Fruit fly (Drosophila melanogaster): ENCODE results near the gene Pus10.

Gene Pus10

DNA sequence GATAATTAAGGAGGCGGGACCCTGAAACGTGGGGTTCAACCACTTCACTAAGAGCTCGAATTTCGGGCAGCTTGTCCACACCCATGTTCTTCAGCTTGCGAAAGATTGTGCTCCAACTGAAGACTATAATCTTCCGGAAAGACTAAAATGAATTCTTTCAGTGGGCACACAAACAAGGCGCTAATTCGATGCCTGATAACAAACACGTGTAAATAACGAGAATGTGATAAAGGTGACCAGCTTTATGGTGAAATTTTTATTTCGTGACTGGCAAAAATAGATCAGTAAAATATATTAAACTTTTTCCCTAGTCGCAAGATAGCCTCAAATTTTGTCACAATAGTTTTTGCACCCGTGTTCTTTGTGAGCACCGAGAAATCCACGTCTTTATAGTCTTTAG lies 14.3 kb downstream of the Pus10 start, which contains the start of the genes CG31975 and ovm:
Gene CG31975 (minus strand): TSS at position 144 of the 400 bp plus-strand sequence.
Gene ovm (minus strand): TSS at position 144 of the 400 bp plus-strand sequence.
- TF ChIP-seq Myc (optimal IDR thresholded peaks at IDR 0.05) (no peak), h (optimal IDR thresholded peaks at IDR 0.05) (no peak), ttk (optimal IDR thresholded peaks at IDR 0.05) (no peak), insv (optimal IDR thresholded peaks at IDR 0.05) (no peak), Sin3A (optimal IDR thresholded peaks at IDR 0.05) (no peak), psq (optimal IDR thresholded peaks at IDR 0.05) (no peak)

DNA sequence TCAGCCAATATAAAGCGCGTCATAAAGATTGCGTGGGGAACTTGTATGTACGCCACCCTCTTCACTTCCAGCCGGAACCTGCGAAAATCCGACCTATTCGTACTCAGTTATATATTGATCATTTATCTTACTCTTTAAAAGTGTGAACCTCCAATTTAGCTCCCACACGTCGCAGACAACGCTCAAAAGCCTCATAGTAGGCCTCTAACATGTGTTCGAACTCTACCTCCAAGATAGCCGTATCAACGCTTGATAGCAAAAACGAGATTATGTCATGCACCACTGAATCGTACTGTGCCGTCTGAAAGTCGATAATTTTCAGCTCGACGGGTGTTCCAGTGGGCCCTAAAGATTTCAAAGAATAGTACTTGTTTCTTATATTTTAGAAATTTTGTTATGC lies 15.5 kb downstream of the Pus10 start:
- no peak for TF ChIP-seq insv (optimal IDR thresholded peaks at IDR 0.05)
- no peak for TF ChIP-seq Sin3A (optimal IDR thresholded peaks at IDR 0.05)
- no peak for TF ChIP-seq h (optimal IDR thresholded peaks at IDR 0.05)
- no peak for TF ChIP-seq psq (optimal IDR thresholded peaks at IDR 0.05)
- no peak for TF ChIP-seq ttk (optimal IDR thresholded peaks at IDR 0.05)
- TF ChIP-seq Myc (optimal IDR thresholded peaks at IDR 0.05), result no peak

DNA sequence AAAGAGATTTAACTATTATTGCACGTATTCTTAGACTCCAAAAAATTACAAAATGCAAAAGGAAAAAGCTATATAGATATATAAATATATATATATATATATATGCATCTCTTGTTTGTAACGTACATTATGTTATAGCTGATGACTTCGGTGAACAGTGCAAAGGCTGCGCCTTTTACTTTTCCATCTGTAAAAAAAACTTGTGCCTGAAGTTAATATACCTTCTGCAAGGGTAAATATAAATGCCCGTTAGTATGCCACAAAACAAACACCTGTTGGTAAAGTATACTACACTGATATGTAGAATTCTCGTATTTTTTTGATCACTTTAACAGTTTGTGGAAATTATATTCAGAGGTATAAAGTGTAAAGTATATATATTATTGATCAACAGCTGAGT lies 17.0 kb downstream of the Pus10 start:
- TF ChIP-seq Myc (optimal IDR thresholded peaks at IDR 0.05) (no peak), Sin3A (optimal IDR thresholded peaks at IDR 0.05) (no peak), ttk (optimal IDR thresholded peaks at IDR 0.05) (no peak), h (optimal IDR thresholded peaks at IDR 0.05) (no peak), psq (optimal IDR thresholded peaks at IDR 0.05) (no peak), insv (optimal IDR thresholded peaks at IDR 0.05) (no peak)

DNA sequence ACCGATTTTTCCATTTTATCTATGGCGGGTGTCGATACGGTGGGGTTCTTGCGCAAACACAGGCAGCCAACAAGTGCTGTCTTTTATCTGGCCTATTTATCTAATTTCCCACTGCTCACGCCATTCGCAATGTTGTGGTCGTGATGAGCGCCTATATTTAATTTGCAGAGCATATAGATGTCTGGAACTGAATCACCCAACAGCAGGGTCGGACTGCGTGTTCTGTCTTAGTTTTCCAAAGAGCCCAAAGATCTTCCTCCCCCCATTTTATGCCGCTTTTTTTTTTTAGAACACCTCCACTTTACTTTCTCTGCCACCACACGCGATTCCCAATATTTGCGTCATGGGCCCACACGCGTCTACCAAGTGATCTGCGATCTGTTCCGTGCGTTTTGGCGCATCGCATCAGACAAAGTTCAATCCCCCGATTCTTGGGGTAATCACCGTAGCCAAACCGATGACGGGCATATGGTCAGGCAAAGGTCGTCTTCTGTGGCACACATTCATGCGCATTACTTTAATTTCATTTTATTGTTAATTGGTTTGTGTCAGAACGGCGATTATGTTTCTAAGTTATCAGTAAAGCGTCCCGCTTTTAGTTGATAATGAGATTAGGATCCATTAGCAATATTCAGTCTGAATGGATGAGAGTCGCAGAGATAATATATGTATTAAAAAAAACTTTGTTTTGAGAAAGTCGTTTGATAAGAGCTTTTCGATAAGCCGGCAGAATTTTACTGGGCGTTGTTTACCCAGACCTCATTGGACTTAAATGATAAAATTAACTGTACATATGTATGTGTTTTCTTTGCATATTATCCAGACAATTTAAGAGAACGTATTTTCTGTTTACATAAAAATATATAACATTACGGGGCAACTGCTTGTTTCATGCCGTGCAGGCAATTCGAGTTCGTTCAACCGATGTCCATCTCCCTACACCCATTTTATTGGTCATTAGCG lies 18.1 kb downstream of the Pus10 start:
- TF ChIP-seq h (optimal IDR thresholded peaks at IDR 0.05) (no peak), ttk (optimal IDR thresholded peaks at IDR 0.05) (no peak), Sin3A (optimal IDR thresholded peaks at IDR 0.05) (no peak), psq (optimal IDR thresholded peaks at IDR 0.05) (no peak)

DNA sequence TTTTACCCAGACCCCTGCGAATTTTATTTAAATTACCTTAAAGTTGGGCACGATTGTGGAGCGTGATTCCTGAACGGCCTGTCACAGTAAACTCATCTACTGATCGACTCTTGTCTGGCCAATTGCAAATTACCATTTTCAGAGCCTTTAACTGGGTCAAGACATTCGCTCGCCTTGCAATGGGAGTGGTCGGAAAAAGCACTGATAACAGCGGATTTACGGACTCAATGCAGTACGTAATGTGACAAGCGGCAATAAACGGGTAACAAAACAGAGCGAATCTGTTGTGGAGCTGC lies 19.0 kb downstream of the Pus10 start:
- no peak for TF ChIP-seq Myc (optimal IDR thresholded peaks at IDR 0.05)

DNA sequence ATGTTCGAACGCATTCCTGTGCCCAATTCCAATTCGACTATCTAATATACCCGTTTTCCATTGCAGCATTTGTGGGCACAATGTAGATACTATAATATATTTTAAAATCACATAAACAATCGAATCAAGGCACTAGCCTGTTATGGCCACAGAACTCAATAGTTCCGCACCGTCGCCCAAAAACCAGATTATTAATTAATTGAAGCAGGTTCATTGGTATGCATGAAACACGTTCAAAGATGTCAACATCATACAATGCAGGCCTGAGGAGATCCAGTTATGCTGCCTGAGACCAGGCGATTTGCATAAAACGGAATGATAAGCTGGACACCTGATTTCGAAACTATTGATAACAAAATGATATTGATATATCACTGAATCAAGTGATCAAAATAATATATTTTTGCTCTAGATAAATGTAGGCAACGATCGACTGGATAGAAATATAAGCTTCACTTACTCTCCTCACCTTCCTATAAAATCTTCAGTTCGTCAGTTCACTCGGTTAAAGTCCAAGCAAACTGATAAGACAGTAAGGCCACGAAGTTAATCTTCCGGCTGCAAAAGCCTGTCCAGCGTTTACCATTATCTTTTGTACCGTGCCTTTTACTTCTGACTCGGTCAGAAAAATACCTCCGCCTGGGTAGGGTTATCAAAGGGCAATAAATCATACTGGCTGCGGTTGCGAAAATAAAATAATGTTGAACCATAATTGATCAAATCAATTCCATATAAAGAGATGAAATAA lies 19.5 kb downstream of the Pus10 start:
- no peak for TF ChIP-seq h (optimal IDR thresholded peaks at IDR 0.05)
- no peak for TF ChIP-seq ttk (optimal IDR thresholded peaks at IDR 0.05)

DNA sequence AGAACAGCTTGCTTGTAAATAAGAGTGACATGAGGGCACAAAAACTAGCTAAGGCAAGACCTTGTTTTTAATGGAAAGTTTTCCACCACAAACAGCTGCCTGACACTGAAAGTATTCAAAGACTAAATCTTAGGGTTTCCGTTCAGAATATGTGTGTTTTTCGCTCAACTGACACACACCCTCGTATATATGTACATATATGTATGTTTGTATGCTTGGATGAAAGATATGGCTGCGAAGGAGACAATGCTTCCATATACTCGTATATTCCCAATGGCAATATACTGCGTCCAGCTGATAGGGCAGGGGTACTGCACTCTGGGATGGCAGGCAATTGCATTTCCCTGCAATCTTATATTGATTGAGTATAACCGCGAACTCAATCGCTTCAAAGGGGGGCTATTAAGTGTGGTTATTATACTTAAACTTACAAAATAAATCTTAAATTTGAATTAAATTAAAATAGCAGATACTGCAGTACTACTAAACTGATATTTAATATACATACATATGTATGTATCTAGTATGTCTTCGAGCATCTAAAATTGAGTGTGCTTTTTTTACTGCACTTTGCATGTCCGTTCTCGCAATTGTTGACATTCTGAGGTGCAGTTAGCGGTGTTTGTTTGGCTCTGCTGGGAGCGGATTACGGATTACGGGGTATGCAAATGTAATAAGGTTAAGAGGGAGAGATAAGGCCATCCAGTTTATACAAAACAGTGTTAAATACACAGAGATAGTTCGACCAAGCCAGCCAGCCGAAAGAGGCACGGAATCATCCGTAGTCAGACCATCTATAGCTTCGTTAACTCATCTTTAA lies 20.3 kb downstream of the Pus10 start:
- TF ChIP-seq ttk (optimal IDR thresholded peaks at IDR 0.05) (no peak), h (optimal IDR thresholded peaks at IDR 0.05) (no peak), insv (optimal IDR thresholded peaks at IDR 0.05) (no peak), psq (optimal IDR thresholded peaks at IDR 0.05) (no peak), Sin3A (optimal IDR thresholded peaks at IDR 0.05) (no peak), Myc (optimal IDR thresholded peaks at IDR 0.05) (no peak)

DNA sequence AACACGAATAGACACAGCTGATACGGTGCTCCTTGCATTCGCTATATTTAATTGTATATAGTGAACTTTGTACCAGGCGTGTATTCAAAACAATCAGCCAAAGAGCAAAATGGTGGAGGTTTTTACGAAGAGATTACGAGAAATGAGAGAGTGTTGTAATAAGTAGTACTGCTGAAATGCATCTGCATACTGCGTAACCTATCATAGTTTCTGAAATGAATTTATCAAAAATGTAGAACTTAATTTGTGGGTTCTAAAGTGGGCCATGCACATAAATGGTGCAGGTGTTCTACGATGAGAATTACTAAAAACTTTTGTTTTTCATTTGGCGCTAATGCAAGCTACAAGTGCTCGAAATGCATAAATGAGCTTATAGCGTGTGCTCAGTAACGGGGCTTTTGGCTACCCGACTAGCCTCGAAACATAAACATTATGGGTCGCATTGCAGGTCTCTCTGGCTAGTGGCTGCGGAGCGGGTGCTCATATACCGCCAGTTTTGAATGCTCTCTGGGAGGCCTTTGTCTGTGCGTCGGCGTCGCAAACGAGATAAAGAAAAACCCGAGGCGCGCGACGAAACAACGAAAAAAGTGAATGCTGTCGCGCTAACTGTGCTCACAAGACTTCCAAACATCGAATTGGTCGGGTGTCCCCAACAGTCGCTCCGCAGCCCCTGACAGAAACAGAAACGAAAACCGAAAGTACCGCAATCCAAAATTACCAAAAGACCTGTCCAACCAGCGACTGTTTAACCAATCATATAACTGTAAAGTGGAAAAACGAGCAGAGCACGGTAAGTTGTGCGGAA lies 23.4 kb downstream of the Pus10 start, which contains the start of gene Gs1:
Gene Gs1 (plus strand): TSS at position 612 of the 805 bp plus-strand sequence.
- TF ChIP-seq Myc (optimal IDR thresholded peaks at IDR 0.05) (no peak), ttk (optimal IDR thresholded peaks at IDR 0.05) (no peak), h (optimal IDR thresholded peaks at IDR 0.05) (no peak), Sin3A (optimal IDR thresholded peaks at IDR 0.05) (no peak), psq (optimal IDR thresholded peaks at IDR 0.05) (no peak), insv (optimal IDR thresholded peaks at IDR 0.05) (no peak)

DNA sequence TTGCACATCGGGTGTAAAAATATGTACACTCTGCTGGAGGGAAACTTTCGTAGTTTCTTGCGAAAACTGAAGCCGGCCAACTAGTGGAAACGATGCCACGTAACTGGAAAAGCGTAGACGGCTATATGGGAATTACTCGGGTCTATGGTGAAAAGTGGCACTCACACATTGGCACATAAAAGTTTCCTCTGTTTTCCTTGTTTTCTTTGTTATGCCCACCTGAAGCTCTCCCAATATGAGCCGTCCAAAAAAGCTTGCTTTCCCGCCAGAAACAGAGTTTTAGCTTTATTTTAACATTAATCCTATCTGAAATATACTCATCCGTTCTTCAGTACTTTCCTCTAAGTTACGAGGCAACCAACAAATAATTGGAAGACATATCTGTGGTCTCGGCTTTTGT lies 24.4 kb downstream of the Pus10 start, which contains the start of gene CG3164:
Gene CG3164 (minus strand): TSS at position 101 of the 400 bp plus-strand sequence.
- TF ChIP-seq insv (optimal IDR thresholded peaks at IDR 0.05), result no peak
- TF ChIP-seq psq (optimal IDR thresholded peaks at IDR 0.05), result no peak
- TF ChIP-seq h (optimal IDR thresholded peaks at IDR 0.05), result no peak
- no peak for TF ChIP-seq Sin3A (optimal IDR thresholded peaks at IDR 0.05)
- no peak for TF ChIP-seq Myc (optimal IDR thresholded peaks at IDR 0.05)
- TF ChIP-seq ttk (optimal IDR thresholded peaks at IDR 0.05), result no peak

DNA sequence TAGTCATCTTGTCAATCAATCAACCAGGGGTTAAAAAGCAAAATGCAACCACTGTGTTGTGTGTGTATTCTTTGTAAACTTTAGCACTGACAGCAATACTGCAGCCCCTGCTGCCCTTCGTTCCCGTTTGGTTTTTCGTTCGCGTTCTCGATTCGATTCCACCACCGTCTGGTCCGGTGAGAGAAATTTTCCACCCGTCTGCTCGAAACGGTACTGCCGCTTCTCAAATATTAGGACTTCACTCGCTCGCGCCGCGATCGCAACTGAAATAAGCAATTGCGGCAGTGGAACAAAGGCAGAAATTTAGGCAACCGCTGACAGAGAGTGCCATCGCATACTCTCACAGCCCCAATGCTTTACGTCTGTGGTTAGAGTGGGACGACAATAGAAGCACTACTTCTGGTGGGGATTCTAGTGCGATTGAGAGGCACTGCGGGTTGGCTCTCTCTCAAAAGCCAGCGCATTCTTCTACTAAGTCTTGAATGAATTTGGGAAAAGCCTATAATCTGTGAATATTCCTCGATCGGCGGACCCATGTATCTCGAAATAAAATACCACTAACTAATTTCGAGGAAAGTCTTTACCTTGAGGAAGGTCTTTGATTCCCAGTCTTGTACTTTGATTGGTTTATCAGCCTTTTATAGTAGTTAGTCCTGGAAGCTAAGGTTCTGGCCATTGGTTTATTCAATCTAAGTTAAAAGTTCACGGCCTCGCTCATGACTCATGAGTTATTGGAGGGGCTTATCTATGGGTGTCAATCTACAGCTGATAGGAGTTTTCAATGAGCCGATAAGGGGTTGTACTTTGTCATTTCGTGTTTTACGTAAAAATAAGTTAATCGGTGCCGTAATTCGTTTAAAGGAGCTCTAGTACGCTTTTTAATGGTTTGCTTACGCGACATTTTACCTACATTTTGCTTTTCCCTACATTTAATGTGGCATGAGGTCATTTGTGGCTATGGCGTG lies 25.8 kb downstream of the Pus10 start:
- TF ChIP-seq h (optimal IDR thresholded peaks at IDR 0.05) (no peak), insv (optimal IDR thresholded peaks at IDR 0.05) (no peak), Sin3A (optimal IDR thresholded peaks at IDR 0.05) (no peak), Myc (optimal IDR thresholded peaks at IDR 0.05) (no peak), psq (optimal IDR thresholded peaks at IDR 0.05) (no peak), ttk (optimal IDR thresholded peaks at IDR 0.05) (no peak)
